Fruit fly (Drosophila melanogaster) whole organism, embryonic: ENCODE measurements around the gene CG32797.
A peak's percentile ranks its signal among the peaks of the same experiment; 100 is the strongest.

Experiments used
- C15 ChIP-seq: fragments of 200-800 bp; sonication (Bioruptor generic); IDR thresholded peaks from 3 replicates; pipeline ENCODE4 v1.3.6; 2022; ENCODE audit warnings: missing biosample characterization, missing genetic modification characterization
- CG10274 ChIP-seq: fragments of 200-800 bp; sonication (Bioruptor generic); optimal IDR thresholded peaks from 3 replicates; lab custom pipeline; 2017; ENCODE audit warnings: missing biosample characterization, mild to moderate bottlenecking, missing genetic modification characterization
- CG10366 ChIP-seq: fragments of 200-800 bp; sonication (Bioruptor generic); IDR thresholded peaks from 2 replicates; pipeline ENCODE4 v1.3.6; 2022; ENCODE audit warnings: missing biosample characterization, missing genetic modification characterization
- CG11696 ChIP-seq: fragments of 200-800 bp; sonication (Bioruptor generic); IDR thresholded peaks from 2 replicates; pipeline ENCODE4 v1.3.6; 2022; ENCODE audit warnings: missing biosample characterization, missing genetic modification characterization
- CG11723 ChIP-seq: fragments of 200-800 bp; sonication (Bioruptor generic); optimal IDR thresholded peaks from 2 replicates; lab custom pipeline; 2017; ENCODE audit warnings: missing biosample characterization, mild to moderate bottlenecking, missing genetic modification characterization
- CG14965 ChIP-seq: fragments of 200-800 bp; sonication (Bioruptor generic); optimal IDR thresholded peaks from 2 replicates; lab custom pipeline; 2016; ENCODE audit warnings: missing biosample characterization, missing genetic modification characterization, borderline replicate concordance
- CG15696 ChIP-seq: fragments of 200-800 bp; sonication (Bioruptor generic); optimal IDR thresholded peaks from 2 replicates; lab custom pipeline; 2019; ENCODE audit warnings: missing biosample characterization, mild to moderate bottlenecking, missing genetic modification characterization, moderate library complexity
- CG17359 ChIP-seq: fragments of 200-800 bp; sonication (Bioruptor generic); optimal IDR thresholded peaks from 3 replicates; lab custom pipeline; 2018; ENCODE audit warnings: missing biosample characterization, mild to moderate bottlenecking, missing genetic modification characterization, moderate library complexity
- CG17612 ChIP-seq: fragments of 200-800 bp; sonication (Bioruptor generic); IDR thresholded peaks from 2 replicates; pipeline ENCODE4 v1.3.6; 2022; ENCODE audit warnings: missing biosample characterization, missing genetic modification characterization
- CG18262 ChIP-seq: fragments of 200-800 bp; optimal IDR thresholded peaks from 3 replicates; lab custom pipeline; 2019; ENCODE audit warnings: missing biosample characterization, mild to moderate bottlenecking, missing genetic modification characterization, moderate library complexity
- CG18599 ChIP-seq: fragments of 200-800 bp; sonication (Bioruptor generic); optimal IDR thresholded peaks from 3 replicates; lab custom pipeline; 2017; ENCODE audit warnings: missing biosample characterization, missing genetic modification characterization, mild to moderate bottlenecking, moderate library complexity, missing genetic modification reagents
- CG3726 ChIP-seq: fragments of 200-800 bp; sonication (Bioruptor generic); IDR thresholded peaks from 3 replicates; pipeline ENCODE4, ENCODE4 v1.3.6; 2022; ENCODE audit warnings: missing biosample characterization, missing genetic modification characterization
- CG43689 ChIP-seq: fragments of 200-800 bp; sonication (Bioruptor generic); IDR thresholded peaks from 2 replicates; pipeline ENCODE4 v1.3.6; 2022; ENCODE audit warnings: missing biosample characterization, missing genetic modification characterization
- CG7357 ChIP-seq: fragments of 200-800 bp; sonication (Bioruptor generic); IDR thresholded peaks from 3 replicates; pipeline ENCODE4 v1.3.6; 2022; ENCODE audit warnings: missing biosample characterization, missing genetic modification characterization
- CG7963 ChIP-seq: fragments of 200-800 bp; sonication (Bioruptor generic); IDR thresholded peaks from 3 replicates; pipeline ENCODE4 v1.3.6; 2022; ENCODE audit warnings: missing biosample characterization, missing genetic modification characterization; ENCODE audit not compliant: partially characterized antibody
- CG8478 ChIP-seq: fragments of >200 bp; optimal IDR thresholded peaks from 2 replicates; lab custom pipeline; 2018
- CG8765 ChIP-seq: fragments of 200-800 bp; sonication (Bioruptor generic); IDR thresholded peaks from 2 replicates; pipeline ENCODE4 v1.3.6; 2022; ENCODE audit warnings: missing biosample characterization, missing genetic modification characterization
- CG9437 ChIP-seq: fragments of 200-800 bp; sonication (Bioruptor generic); optimal IDR thresholded peaks from 2 replicates; lab custom pipeline; 2018; ENCODE audit warnings: missing biosample characterization, mild to moderate bottlenecking, missing genetic modification characterization
- Camta ChIP-seq: fragments of 200-800 bp; sonication (Bioruptor generic); optimal IDR thresholded peaks from 2 replicates; lab custom pipeline; 2016; ENCODE audit warnings: missing biosample characterization, missing genetic modification characterization
- Chrac-16 ChIP-seq: fragments of 200-800 bp; sonication (Bioruptor generic); optimal IDR thresholded peaks from 3 replicates; lab custom pipeline; 2016; ENCODE audit warnings: missing biosample characterization, missing genetic modification characterization
- Eip74EF ChIP-seq, 2 experiments: fragments of 200-800 bp in 1 of 2; fragments of >200 bp in 1 of 2; sonication (Bioruptor generic) in 1 of 2; optimal IDR thresholded peaks; 2 replicates each; lab custom pipeline; 2017 to 2019; ENCODE audit warnings: missing biosample characterization in 2 of 2, missing genetic modification characterization in 2 of 2, mild to moderate bottlenecking in 1 of 2, moderate library complexity in 1 of 2
- Gug ChIP-seq: fragments of 200-800 bp; sonication (Bioruptor generic); IDR thresholded peaks from 4 replicates; pipeline ENCODE4 v1.3.6; 2022; ENCODE audit warnings: missing biosample characterization, missing genetic modification characterization
- HLH3B ChIP-seq: fragments of 200-800 bp; sonication (Bioruptor generic); IDR thresholded peaks from 2 replicates; pipeline ENCODE4 v1.3.6; 2022; ENCODE audit warnings: missing biosample characterization, missing genetic modification characterization
- HLH4C ChIP-seq: fragments of 200-800 bp; sonication (Bioruptor generic); IDR thresholded peaks from 3 replicates; pipeline ENCODE4 v1.3.6; 2022; ENCODE audit warnings: missing biosample characterization, missing genetic modification characterization; ENCODE audit not compliant: partially characterized antibody
- Jarid2 ChIP-seq: fragments of 200-800 bp; sonication (Bioruptor generic); optimal IDR thresholded peaks from 3 replicates; lab custom pipeline; 2017; ENCODE audit warnings: mild to moderate bottlenecking, missing biosample characterization, missing genetic modification reagents, missing genetic modification characterization
- Mad ChIP-seq: fragments of 200-800 bp; sonication (Bioruptor generic); optimal IDR thresholded peaks from 2 replicates; lab custom pipeline; 2016; ENCODE audit warnings: missing biosample characterization, missing genetic modification characterization
- Nf-YA ChIP-seq: fragments of 200-800 bp; sonication (Bioruptor generic); IDR thresholded peaks from 2 replicates; pipeline ENCODE4 v1.3.6; 2022; ENCODE audit warnings: missing biosample characterization, missing genetic modification characterization
- Nf-YC ChIP-seq: fragments of 200-800 bp; optimal IDR thresholded peaks from 3 replicates; lab custom pipeline; 2019; ENCODE audit warnings: missing biosample characterization, mild to moderate bottlenecking, missing genetic modification characterization, moderate library complexity
- Opbp ChIP-seq: fragments of 200-800 bp; sonication (Bioruptor generic); IDR thresholded peaks from 3 replicates; pipeline ENCODE4 v1.3.6; 2022; ENCODE audit warnings: missing biosample characterization, missing genetic modification characterization; ENCODE audit not compliant: partially characterized antibody
- Poxn ChIP-seq: fragments of 200-800 bp; sonication (Bioruptor generic); IDR thresholded peaks from 2 replicates; pipeline ENCODE4 v1.3.6; 2022; ENCODE audit warnings: missing biosample characterization, missing genetic modification characterization
- Sin3A ChIP-seq: fragments of >200 bp; optimal IDR thresholded peaks from 2 replicates; lab custom pipeline; 2018
- Sox100B ChIP-seq: fragments of 200-800 bp; sonication (Bioruptor generic); optimal IDR thresholded peaks from 3 replicates; lab custom pipeline; 2018; ENCODE audit warnings: missing biosample characterization, mild to moderate bottlenecking, missing genetic modification characterization
- Taf1 ChIP-seq: fragments of 200-800 bp; sonication (Bioruptor generic); IDR thresholded peaks from 2 replicates; pipeline ENCODE4 v1.3.6; 2022; ENCODE audit warnings: missing biosample characterization, missing genetic modification characterization
- bigmax ChIP-seq: fragments of 200-800 bp; sonication (Bioruptor generic); optimal IDR thresholded peaks from 2 replicates; lab custom pipeline; 2018; ENCODE audit warnings: missing biosample characterization, mild to moderate bottlenecking, missing genetic modification characterization
- chn ChIP-seq: fragments of 200-800 bp; sonication (Bioruptor generic); optimal IDR thresholded peaks from 2 replicates; lab custom pipeline; 2016; ENCODE audit warnings: missing biosample characterization, missing genetic modification characterization
- emc ChIP-seq: fragments of 200-800 bp; sonication (Bioruptor generic); optimal IDR thresholded peaks from 2 replicates; lab custom pipeline; 2016; ENCODE audit warnings: missing biosample characterization, missing genetic modification characterization
- ewg ChIP-seq: fragments of 200-800 bp; sonication (Bioruptor generic); optimal IDR thresholded peaks from 3 replicates; lab custom pipeline; 2017; ENCODE audit warnings: mild to moderate bottlenecking, missing biosample characterization, missing genetic modification reagents, missing genetic modification characterization
- fd102C ChIP-seq: fragments of 200-800 bp; sonication (Bioruptor generic); optimal IDR thresholded peaks from 2 replicates; lab custom pipeline; 2018; ENCODE audit warnings: missing biosample characterization, mild to moderate bottlenecking, missing genetic modification characterization, moderate library complexity
- gcm ChIP-seq: fragments of 200-800 bp; sonication (Bioruptor generic); optimal IDR thresholded peaks from 2 replicates; lab custom pipeline; 2019; ENCODE audit warnings: missing biosample characterization, mild to moderate bottlenecking, missing genetic modification characterization, moderate library complexity
- h ChIP-seq: fragments of >200 bp; optimal IDR thresholded peaks from 2 replicates; lab custom pipeline; 2017
- klu ChIP-seq: fragments of 200-800 bp; sonication (Bioruptor generic); IDR thresholded peaks from 2 replicates; pipeline ENCODE4 v1.3.6; 2022; ENCODE audit warnings: missing biosample characterization, missing genetic modification characterization
- lmd ChIP-seq: fragments of 200-800 bp; sonication (Bioruptor generic); IDR thresholded peaks from 2 replicates; pipeline ENCODE4 v1.3.6; 2022; ENCODE audit warnings: missing biosample characterization, missing genetic modification characterization
- mirr ChIP-seq: fragments of 200-800 bp; sonication (Bioruptor generic); optimal IDR thresholded peaks from 3 replicates; lab custom pipeline; 2018; ENCODE audit warnings: missing biosample characterization, mild to moderate bottlenecking, missing genetic modification characterization
- pan ChIP-seq, 4 experiments: fragments of >200 bp in 3 of 4; fragments of 200-800 bp in 1 of 4; sonication (Bioruptor generic) in 1 of 4; optimal IDR thresholded peaks in 3 of 4; IDR thresholded peaks in 1 of 4; 2 replicates each; pipeline versions ENCODE4 v1.3.6 to Lab custom; 2017 to 2022; ENCODE audit warnings: missing biosample characterization in 2 of 4, missing genetic modification characterization in 2 of 4, mixed read lengths in 1 of 4
- pros ChIP-seq: fragments of 200-800 bp; sonication (Bioruptor generic); optimal IDR thresholded peaks from 3 replicates; lab custom pipeline; 2019; ENCODE audit warnings: missing biosample characterization, mild to moderate bottlenecking, missing genetic modification characterization, moderate library complexity
- pum ChIP-seq: fragments of 200-800 bp; sonication (Bioruptor generic); optimal IDR thresholded peaks from 2 replicates; lab custom pipeline; 2016; ENCODE audit warnings: missing biosample characterization, missing genetic modification characterization
- shn ChIP-seq: fragments of 200-800 bp; sonication (Bioruptor generic); optimal IDR thresholded peaks from 3 replicates; lab custom pipeline; 2016; ENCODE audit warnings: missing biosample characterization, missing genetic modification characterization
- slp2 ChIP-seq: fragments of 200-800 bp; sonication (Bioruptor generic); optimal IDR thresholded peaks from 2 replicates; lab custom pipeline; 2016; ENCODE audit warnings: missing biosample characterization, missing genetic modification characterization
- so ChIP-seq: fragments of 200-800 bp; sonication (Bioruptor generic); IDR thresholded peaks from 3 replicates; pipeline ENCODE4 v1.3.6; 2022; ENCODE audit warnings: missing biosample characterization, missing genetic modification characterization
- stwl ChIP-seq: fragments of 200-800 bp; sonication (Bioruptor generic); optimal IDR thresholded peaks from 3 replicates; lab custom pipeline; 2018; ENCODE audit warnings: missing biosample characterization, mild to moderate bottlenecking, missing genetic modification characterization, moderate library complexity
- unpg ChIP-seq: fragments of 200-800 bp; sonication (Bioruptor generic); optimal IDR thresholded peaks from 3 replicates; lab custom pipeline; 2018; ENCODE audit warnings: missing biosample characterization, mild to moderate bottlenecking, missing genetic modification characterization, moderate library complexity

The CG32797 gene

DNA sequence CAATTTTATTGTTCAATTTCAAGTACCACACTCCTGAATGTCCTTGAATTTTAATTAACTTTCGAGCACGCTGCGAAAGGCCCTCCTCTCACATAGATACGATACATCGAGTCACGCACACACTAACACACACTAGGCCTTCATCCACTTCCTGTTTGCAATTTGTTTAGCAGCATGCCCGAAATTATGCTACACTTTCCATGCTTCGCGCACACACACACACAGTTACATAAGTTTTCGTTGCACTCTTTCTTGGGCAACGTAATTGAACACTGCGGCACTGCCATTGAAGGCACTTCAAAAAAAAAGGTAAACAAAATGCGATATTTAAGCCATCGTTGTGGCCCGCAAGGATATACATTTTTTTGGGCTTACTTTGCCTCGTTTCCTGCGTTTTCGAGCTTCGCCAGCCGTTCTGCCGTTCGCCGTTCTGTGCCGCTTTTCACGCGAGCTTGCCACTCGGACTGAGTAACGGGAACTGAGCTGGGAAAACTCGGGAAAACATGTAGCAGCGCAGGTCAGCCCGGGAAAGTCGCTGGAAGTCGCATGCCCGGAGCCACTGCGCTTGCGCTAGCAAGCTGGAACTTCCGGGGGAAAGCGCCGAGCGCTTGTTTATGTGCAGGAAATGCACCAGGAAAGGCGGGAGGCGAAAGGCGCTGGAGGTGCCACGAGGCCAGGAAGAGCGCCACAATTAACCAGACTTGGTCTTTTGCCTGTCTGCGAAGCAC, 42.4 kb downstream of the CG32797 start (continued):
- TF ChIP-seq Camta (GFP tag; lab: Kevin White, UChicago) (no peak), CG10366 (GFP tag; lab: Robert Waterston, UW) (no peak), unpg (GFP tag; lab: Kevin White, UChicago) (no peak), CG18599 (GFP tag; lab: Kevin White, UChicago) (no peak), Mad (GFP tag; lab: Kevin White, UChicago) (no peak), Eip74EF (GFP tag; optimal IDR thresholded peaks at IDR 0.05; lab: Kevin White, UChicago) (no peak), CG14965 (no peak), Sox100B (no peak), pum (GFP tag; lab: Kevin White, UChicago) (no peak), Jarid2 (GFP tag; lab: Kevin White, UChicago) (peak; percentile 36), CG10274 (GFP tag; lab: Kevin White, UChicago) (no peak), emc (GFP tag; lab: Kevin White, UChicago) (no peak), chn (GFP tag; lab: Kevin White, UChicago) (no peak), CG11723 (GFP tag; lab: Kevin White, UChicago) (no peak), lmd (GFP tag; lab: Robert Waterston, UW) (no peak), stwl (peak; percentile 42), CG43689 (GFP tag; lab: Robert Waterston, UW) (no peak), fd102C (GFP tag; lab: Kevin White, UChicago) (peak; percentile 53), klu (GFP tag; lab: Robert Waterston, UW) (no peak), mirr (GFP tag; lab: Kevin White, UChicago) (no peak), Taf1 (GFP tag; lab: Robert Waterston, UW) (no peak), CG18262 (tag; lab: Kevin White, UChicago) (no peak), CG15696 (tag; lab: Kevin White, UChicago) (no peak), ewg (GFP tag; lab: Kevin White, UChicago) (peak; percentile 95), slp2 (GFP tag; lab: Kevin White, UChicago) (no peak), Sin3A (lab: Kevin White, UChicago) (no peak), Nf-YA (GFP tag; lab: Robert Waterston, UW) (no peak), Nf-YC (no peak), HLH3B (no peak), Gug (no peak), CG8478 (lab: Kevin White, UChicago) (no peak), CG7357 (GFP tag; lab: Robert Waterston, UW) (no peak), C15 (no peak), gcm (GFP tag; lab: Kevin White, UChicago) (no peak), Chrac-16 (no peak), CG11696 (GFP tag; lab: Robert Waterston, UW) (no peak), CG17612 (GFP tag; lab: Robert Waterston, UW) (no peak), CG17359 (no peak), pan (optimal IDR thresholded peaks at IDR 0.05; lab: Kevin White, UChicago) (no peak), pan (GFP tag; optimal IDR thresholded peaks at IDR 0.05 in 1 of 2, IDR thresholded peaks at IDR 0.05 in 1 of 2) (no peak), CG7963 (GFP tag; lab: Robert Waterston, UW) (no peak), CG9437 (GFP tag; lab: Kevin White, UChicago) (peak; percentile 90), h (lab: Kevin White, UChicago) (no peak), pros (GFP tag; lab: Kevin White, UChicago) (no peak), HLH4C (no peak), so (GFP tag; lab: Robert Waterston, UW) (no peak), CG3726 (GFP tag; lab: Robert Waterston, UW) (no peak), Poxn (GFP tag; lab: Robert Waterston, UW) (no peak), Opbp (0 out of 3 replicates have a peak, but pooled peaks have one; percentile 16), CG8765 (GFP tag; lab: Robert Waterston, UW) (no peak), bigmax (GFP tag; lab: Kevin White, UChicago) (no peak), shn (GFP tag; lab: Kevin White, UChicago) (no peak)
